Worm (Caenorhabditis elegans) whole organism, L3 larva: ENCODE measurements around the gene C03C10.2.

ENCODE experiments used
- fkh-10 ChIP-seq: sonication (generic microtip); optimal IDR thresholded peaks from 2 replicates; lab custom pipeline; 2017; ENCODE audit warnings: missing biosample characterization, missing genetic modification reagents, missing genetic modification characterization
- lsy-12 ChIP-seq: sonication (generic microtip); optimal IDR thresholded peaks from 2 replicates; lab custom pipeline; 2016; ENCODE audit warnings: mild to moderate bottlenecking, missing genetic modification characterization, missing compliant biosample characterization
- nhr-23 ChIP-seq: fragments of 150-350 bp; optimal IDR thresholded peaks from 2 replicates; lab custom pipeline; 2014; ENCODE audit warnings: missing biosample characterization, missing genetic modification reagents, missing genetic modification characterization
- nhr-25 ChIP-seq: sonication (generic microtip); optimal IDR thresholded peaks from 2 replicates; lab custom pipeline; 2017; ENCODE audit warnings: missing biosample characterization, missing genetic modification characterization
- nhr-76 ChIP-seq: fragments of 150-350 bp; sonication (generic microtip); optimal IDR thresholded peaks from 5 replicates; lab custom pipeline; 2014; ENCODE audit warnings: missing biosample characterization, missing genetic modification characterization

DNA sequence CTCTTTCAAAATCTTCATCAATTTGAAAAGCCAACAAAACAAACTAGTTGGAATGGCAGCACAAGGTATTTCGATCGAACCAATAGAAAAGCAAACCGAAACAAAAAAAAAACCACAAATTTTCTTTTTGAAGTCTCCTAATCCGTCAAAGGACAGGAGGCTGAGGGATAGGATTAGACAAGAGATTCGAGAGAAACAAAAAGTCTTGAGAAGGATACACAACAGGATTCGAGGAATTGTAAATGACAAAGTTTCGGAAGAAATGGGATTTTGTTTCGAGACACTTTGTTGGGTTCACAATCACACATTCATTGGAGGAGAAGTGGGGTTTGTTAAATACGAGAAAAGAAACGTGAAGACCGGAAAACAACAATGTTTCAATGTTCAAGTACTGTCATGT, 10.1 kb downstream of the C03C10.2 start:
- TF ChIP-seq nhr-23 (tag; lab: Kevin White, UChicago) (no peak), fkh-10 (GFP tag; lab: Kevin White, UChicago) (no peak), lsy-12 (no peak), nhr-76 (no peak), nhr-25 (tag; lab: Kevin White, UChicago) (no peak)
